Worm (Caenorhabditis elegans) whole organism, L4 larva: ENCODE data around the gene srd-46.

Experiments used
- lsy-2 ChIP-seq, 2 experiments: fragments of 150-350 bp in 1 of 2; sonication (generic microtip) in 1 of 2; optimal IDR thresholded peaks; 2 replicates each; lab custom pipeline; 2014 to 2017; ENCODE audit warnings: missing biosample characterization in 2 of 2, missing genetic modification characterization in 2 of 2
- pqm-1 ChIP-seq: sonication (generic microtip); optimal IDR thresholded peaks from 2 replicates; lab custom pipeline; 2017; ENCODE audit warnings: missing biosample characterization, missing genetic modification characterization

ce11 chrX:12356581-12356980 is 24.7 kb downstream of the srd-46 start, which contains the start of gene nspc-12:
- TF ChIP-seq pqm-1 (tag; lab: Kevin White, UChicago) (no peak), lsy-2 (tag; optimal IDR thresholded peaks at IDR 0.05; lab: Kevin White, UChicago) (no peak)
